Fruit fly (Drosophila melanogaster): ENCODE results near the gene CG34267.
A peak's percentile ranks its signal among the peaks of the same experiment; 100 is the strongest.

The CG34267 gene

DNA sequence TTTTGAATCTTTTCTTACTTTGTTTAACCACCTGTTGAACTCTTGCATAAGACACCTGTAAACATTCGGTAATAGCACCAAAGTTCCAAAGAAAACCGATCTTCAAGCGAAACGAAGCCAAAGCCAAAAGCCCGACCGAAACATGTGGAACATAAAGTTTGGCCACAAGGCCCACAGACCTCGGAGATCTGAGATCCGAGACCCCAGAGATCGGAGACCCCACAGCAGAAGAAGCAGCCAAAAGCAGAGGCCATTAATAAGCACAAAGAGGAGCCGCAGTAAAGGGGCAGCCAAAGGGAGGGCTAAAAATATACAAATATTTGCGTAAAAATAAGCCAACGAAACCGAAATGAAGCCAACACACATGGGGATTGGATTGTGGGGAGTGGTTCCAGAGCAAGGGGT lies 10.6 kb upstream of the CG34267 start:
- TF ChIP-seq Dif (GFP tag; optimal IDR thresholded peaks at IDR 0.05; ENCODE audit: partially characterized antibody): no peak
- TF ChIP-seq dl (GFP tag; optimal IDR thresholded peaks at IDR 0.05; ENCODE audit: insufficient read depth in 1 of 2, partially characterized antibody in 2 of 2): no peak
- TF ChIP-seq h (GFP tag; optimal IDR thresholded peaks at IDR 0.05): no peak
- no peak for TF ChIP-seq lola (GFP tag; optimal IDR thresholded peaks at IDR 0.05)
- no peak for TF ChIP-seq sv (GFP tag; optimal IDR thresholded peaks at IDR 0.05)
- TF ChIP-seq pan (optimal IDR thresholded peaks at IDR 0.05): no peak
- no peak for TF ChIP-seq Abd-B (GFP tag; optimal IDR thresholded peaks at IDR 0.05)
- no peak for TF ChIP-seq GATAd (GFP tag; optimal IDR thresholded peaks at IDR 0.05)
- TF ChIP-seq Dfd (GFP tag; optimal IDR thresholded peaks at IDR 0.05): no peak
- peak; percentile 25 for TF ChIP-seq Vsx2 (GFP tag; optimal IDR thresholded peaks at IDR 0.05; ENCODE audit: partially characterized antibody)
- no peak for TF ChIP-seq sage (GFP tag; optimal IDR thresholded peaks at IDR 0.05)
- no peak for TF ChIP-seq CG9705 (GFP tag; optimal IDR thresholded peaks at IDR 0.05)
- no peak for TF ChIP-seq ey (GFP tag; optimal IDR thresholded peaks at IDR 0.05)
- peak; percentile 22 for TF ChIP-seq br (GFP tag; optimal IDR thresholded peaks at IDR 0.05)
- no peak for TF ChIP-seq Rel (GFP tag; optimal IDR thresholded peaks at IDR 0.05)
- TF ChIP-seq Rel (tag; optimal IDR thresholded peaks at IDR 0.05): no peak
- TF ChIP-seq usp (GFP tag; optimal IDR thresholded peaks at IDR 0.05): no peak
- TF ChIP-seq brk (GFP tag; optimal IDR thresholded peaks at IDR 0.05): no peak
- no peak for TF ChIP-seq woc (GFP tag; optimal IDR thresholded peaks at IDR 0.05)
- TF ChIP-seq CG32264 (GFP tag; optimal IDR thresholded peaks at IDR 0.05): no peak
- no peak for TF ChIP-seq rgr (GFP tag; optimal IDR thresholded peaks at IDR 0.05)
- no peak for TF ChIP-seq Mio (GFP tag; optimal IDR thresholded peaks at IDR 0.05)
- no peak for TF ChIP-seq foxo (GFP tag; optimal IDR thresholded peaks at IDR 0.05)
- no peak for TF ChIP-seq OdsH (GFP tag; optimal IDR thresholded peaks at IDR 0.05)
- no peak for TF ChIP-seq N (GFP tag; optimal IDR thresholded peaks at IDR 0.05)
- no peak for TF ChIP-seq Hr78 (GFP tag; optimal IDR thresholded peaks at IDR 0.05)
- no peak for TF ChIP-seq Jra (GFP tag; optimal IDR thresholded peaks at IDR 0.05)
- TF ChIP-seq fru (GFP tag; optimal IDR thresholded peaks at IDR 0.05): peak; percentile 29
- TF ChIP-seq jim (GFP tag; optimal IDR thresholded peaks at IDR 0.05): no peak
- no peak for TF ChIP-seq dsf (GFP tag; optimal IDR thresholded peaks at IDR 0.05; ENCODE audit: borderline replicate concordance)
- no peak for TF ChIP-seq Myc (optimal IDR thresholded peaks at IDR 0.05)
- TF ChIP-seq Sp1 (GFP tag; optimal IDR thresholded peaks at IDR 0.05): no peak
- TF ChIP-seq HLH106 (tag; optimal IDR thresholded peaks at IDR 0.05): no peak
- no peak for TF ChIP-seq CrebA (GFP tag; optimal IDR thresholded peaks at IDR 0.05; ENCODE audit: borderline replicate concordance)
- TF ChIP-seq psq (GFP tag; optimal IDR thresholded peaks at IDR 0.05): peak; percentile 97
- no peak for TF ChIP-seq Hnf4 (GFP tag; optimal IDR thresholded peaks at IDR 0.05)

- TF ChIP-seq h (GFP tag; optimal IDR thresholded peaks at IDR 0.05): peak; percentile 9
- no peak for TF ChIP-seq dsf (GFP tag; optimal IDR thresholded peaks at IDR 0.05; ENCODE audit: borderline replicate concordance)
Measured at dm6 chr3L:507576-508322, 7.5 kb upstream of the CG34267 start.

dm6 chr3L:505782-506408 lies 5.6 kb upstream of the CG34267 start:
- TF ChIP-seq Hnf4 (GFP tag; optimal IDR thresholded peaks at IDR 0.05) (peak; percentile 59), foxo (GFP tag; optimal IDR thresholded peaks at IDR 0.05) (peak in 1 of 2 experiments; percentile 85), pan (optimal IDR thresholded peaks at IDR 0.05) (no peak), Dif (GFP tag; optimal IDR thresholded peaks at IDR 0.05; ENCODE audit: partially characterized antibody) (no peak), fru (GFP tag; optimal IDR thresholded peaks at IDR 0.05) (no peak), Vsx2 (GFP tag; optimal IDR thresholded peaks at IDR 0.05; ENCODE audit: partially characterized antibody) (no peak), jim (GFP tag; optimal IDR thresholded peaks at IDR 0.05) (peak; percentile 31), rgr (GFP tag; optimal IDR thresholded peaks at IDR 0.05) (peak; percentile 71), dsf (GFP tag; optimal IDR thresholded peaks at IDR 0.05; ENCODE audit: borderline replicate concordance) (no peak), HLH106 (tag; optimal IDR thresholded peaks at IDR 0.05) (peak; percentile 71), woc (GFP tag; optimal IDR thresholded peaks at IDR 0.05) (no peak), CG32264 (GFP tag; optimal IDR thresholded peaks at IDR 0.05) (no peak), Abd-B (GFP tag; optimal IDR thresholded peaks at IDR 0.05) (no peak), sv (GFP tag; optimal IDR thresholded peaks at IDR 0.05) (peak; percentile 1), CG9705 (GFP tag; optimal IDR thresholded peaks at IDR 0.05) (peak; percentile 69), tai (GFP tag; optimal IDR thresholded peaks at IDR 0.05) (peak; percentile 39), GATAd (GFP tag; optimal IDR thresholded peaks at IDR 0.05) (no peak), brk (GFP tag; optimal IDR thresholded peaks at IDR 0.05) (no peak), ey (GFP tag; optimal IDR thresholded peaks at IDR 0.05) (peak; percentile 64), dl (GFP tag; optimal IDR thresholded peaks at IDR 0.05; ENCODE audit: insufficient read depth in 1 of 2, partially characterized antibody in 2 of 2) (no peak), Myc (optimal IDR thresholded peaks at IDR 0.05) (peak; percentile 97), Sp1 (GFP tag; optimal IDR thresholded peaks at IDR 0.05) (peak; percentile 24), CrebA (GFP tag; optimal IDR thresholded peaks at IDR 0.05; ENCODE audit: borderline replicate concordance) (no peak), Hr83 (GFP tag; optimal IDR thresholded peaks at IDR 0.05; ENCODE audit: poor library complexity, severe bottlenecking) (peak; percentile 92), Jra (GFP tag; optimal IDR thresholded peaks at IDR 0.05) (peak; percentile 22), usp (GFP tag; optimal IDR thresholded peaks at IDR 0.05) (no peak), psq (GFP tag; optimal IDR thresholded peaks at IDR 0.05) (peak; percentile 64), Rel (GFP tag; optimal IDR thresholded peaks at IDR 0.05) (no peak), Rel (tag; optimal IDR thresholded peaks at IDR 0.05) (no peak), dmrt93B (GFP tag; optimal IDR thresholded peaks at IDR 0.05) (peak; percentile 67), h (GFP tag; optimal IDR thresholded peaks at IDR 0.05) (peak; percentile 65), sage (GFP tag; optimal IDR thresholded peaks at IDR 0.05) (no peak), N (GFP tag; optimal IDR thresholded peaks at IDR 0.05) (peak; percentile 51), Hr78 (GFP tag; optimal IDR thresholded peaks at IDR 0.05) (no peak), br (GFP tag; optimal IDR thresholded peaks at IDR 0.05) (peak; percentile 78), OdsH (GFP tag; optimal IDR thresholded peaks at IDR 0.05) (peak; percentile 70)

All from whole organism, wandering third instar larva.